Worm (Caenorhabditis elegans) whole organism, mixed stage, embryonic: Measurements from ENCODE around the gene srg-3.

Experiments
- M03D4.4 ChIP-seq: sonication (generic microtip); optimal IDR thresholded peaks from 2 replicates; lab custom pipeline; 2017; ENCODE audit warnings: mild to moderate bottlenecking, missing genetic modification characterization, missing compliant biosample characterization
- ceh-43 ChIP-seq: fragments of 200-800 bp; sonication (Bioruptor generic); optimal IDR thresholded peaks from 2 replicates; lab custom pipeline; 2018; ENCODE audit warnings: mild to moderate bottlenecking, missing genetic modification characterization, moderate library complexity, missing compliant biosample characterization
- ceh-83 ChIP-seq: fragments of 200-800 bp; sonication (Bioruptor generic); optimal IDR thresholded peaks from 2 replicates; lab custom pipeline; 2018; ENCODE audit warnings: mild to moderate bottlenecking, missing genetic modification characterization, missing compliant biosample characterization
- ces-1 ChIP-seq: fragments of 150-350 bp; optimal IDR thresholded peaks from 2 replicates; lab custom pipeline; 2014; ENCODE audit warnings: missing biosample characterization, missing genetic modification reagents, missing genetic modification characterization
- cnd-1 ChIP-seq: fragments of 200-800 bp; sonication (Bioruptor generic); optimal IDR thresholded peaks from 2 replicates; lab custom pipeline; 2018; ENCODE audit warnings: mild to moderate bottlenecking, missing genetic modification characterization, missing compliant biosample characterization
- elt-1 ChIP-seq: sonication (generic microtip); optimal IDR thresholded peaks from 2 replicates; lab custom pipeline; 2017; ENCODE audit warnings: missing genetic modification characterization, mild to moderate bottlenecking, missing compliant biosample characterization, antibody characterized with exemption, moderate library complexity, borderline replicate concordance; ENCODE audit not compliant: insufficient read depth
- elt-3 ChIP-seq: fragments of 150-350 bp; optimal IDR thresholded peaks from 2 replicates; lab custom pipeline; 2014; ENCODE audit warnings: missing biosample characterization, missing genetic modification characterization
- hlh-1 ChIP-seq: fragments of 150-350 bp; optimal IDR thresholded peaks from 2 replicates; lab custom pipeline; 2014; ENCODE audit warnings: missing biosample characterization, missing genetic modification reagents, missing genetic modification characterization
- lin-13 ChIP-seq: fragments of 150-350 bp; optimal IDR thresholded peaks from 2 replicates; lab custom pipeline; 2014; ENCODE audit warnings: missing biosample characterization, missing genetic modification characterization
- lin-32 ChIP-seq: fragments of 200-800 bp; sonication (Bioruptor generic); optimal IDR thresholded peaks from 2 replicates; lab custom pipeline; 2018; ENCODE audit warnings: mild to moderate bottlenecking, missing genetic modification characterization, missing compliant biosample characterization
- lsy-2 ChIP-seq: fragments of 150-350 bp; optimal IDR thresholded peaks from 2 replicates; lab custom pipeline; 2014; ENCODE audit warnings: missing biosample characterization, missing genetic modification characterization
- mab-5 ChIP-seq: fragments of 150-350 bp; optimal IDR thresholded peaks from 2 replicates; lab custom pipeline; 2014; ENCODE audit warnings: missing biosample characterization, missing genetic modification characterization
- mep-1 ChIP-seq: fragments of 150-350 bp; optimal IDR thresholded peaks from 2 replicates; lab custom pipeline; 2017; ENCODE audit warnings: missing biosample characterization, missing genetic modification reagents, missing genetic modification characterization, inconsistent platforms
- nhr-12 ChIP-seq: fragments of 150-350 bp; optimal IDR thresholded peaks from 2 replicates; lab custom pipeline; 2014; ENCODE audit warnings: missing biosample characterization, missing genetic modification characterization
- nhr-2 ChIP-seq: fragments of 150-350 bp; optimal IDR thresholded peaks from 2 replicates; lab custom pipeline; 2014; ENCODE audit warnings: missing biosample characterization, missing genetic modification characterization
- nhr-237 ChIP-seq: fragments of 150-350 bp; optimal IDR thresholded peaks from 2 replicates; lab custom pipeline; 2014; ENCODE audit warnings: missing biosample characterization, missing genetic modification characterization
- nhr-28 ChIP-seq: fragments of 150-350 bp; optimal IDR thresholded peaks from 2 replicates; lab custom pipeline; 2014; ENCODE audit warnings: missing biosample characterization, missing genetic modification characterization
- nhr-76 ChIP-seq: sonication (generic microtip); optimal IDR thresholded peaks from 2 replicates; lab custom pipeline; 2017; ENCODE audit warnings: missing biosample characterization, missing genetic modification characterization
- pha-4 ChIP-seq: fragments of 150-350 bp; optimal IDR thresholded peaks from 2 replicates; lab custom pipeline; 2018; ENCODE audit warnings: missing biosample characterization, missing genetic modification reagents, missing genetic modification characterization
- sem-2 ChIP-seq: fragments of 200-800 bp; sonication (Bioruptor generic); optimal IDR thresholded peaks from 2 replicates; lab custom pipeline; 2018; ENCODE audit warnings: mild to moderate bottlenecking, missing genetic modification characterization, missing compliant biosample characterization
- snpc-4 ChIP-seq: fragments of 150-350 bp; optimal IDR thresholded peaks from 2 replicates; lab custom pipeline; 2014; ENCODE audit warnings: missing biosample characterization, missing genetic modification characterization
- sptf-1 ChIP-seq: sonication (generic microtip); optimal IDR thresholded peaks from 2 replicates; lab custom pipeline; 2017; ENCODE audit warnings: mild to moderate bottlenecking, missing genetic modification characterization, moderate library complexity, missing compliant biosample characterization
- unc-39 ChIP-seq: fragments of 150-350 bp; optimal IDR thresholded peaks from 2 replicates; lab custom pipeline; 2014; ENCODE audit warnings: missing biosample characterization, missing genetic modification characterization
- zip-8 ChIP-seq: fragments of 150-350 bp; optimal IDR thresholded peaks from 2 replicates; lab custom pipeline; 2014; ENCODE audit warnings: missing biosample characterization, missing genetic modification characterization
- ztf-11 ChIP-seq: fragments of 150-350 bp; optimal IDR thresholded peaks from 2 replicates; lab custom pipeline; 2014; ENCODE audit warnings: missing biosample characterization, missing genetic modification characterization

srg-3 gene

ce11 chrIII:6240528-6240927 lies 29.6 kb downstream of the srg-3 start, which contains the start of gene T12A2.3:
Gene T12A2.3, plus strand, starts transcription at chrIII:6240828.
- TF ChIP-seq elt-1 (tag; lab: Kevin White, UChicago) (no peak), lin-32 (GFP tag; lab: Kevin White, UChicago) (no peak), ceh-83 (GFP tag; lab: Kevin White, UChicago) (no peak), unc-39 (no peak)

DNA sequence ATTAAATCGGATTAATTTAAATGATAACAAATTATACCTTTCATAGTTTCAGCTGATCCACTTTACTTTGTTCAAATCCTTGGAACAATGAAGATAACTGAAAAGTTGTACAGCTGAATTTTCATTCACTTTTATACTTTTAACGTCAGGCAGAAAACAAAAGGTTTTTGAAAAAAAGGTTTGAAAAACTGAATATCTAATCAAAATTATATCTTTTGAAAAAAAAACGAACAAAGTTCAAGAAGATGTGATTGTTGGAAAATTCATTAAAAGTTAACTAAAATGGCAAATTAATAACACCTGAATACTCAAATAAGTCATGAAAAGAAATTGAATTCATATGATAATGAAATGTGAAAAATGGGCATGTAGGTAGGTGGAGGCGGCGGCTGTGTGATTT lies 33.5 kb downstream of the srg-3 start, which contains the start of gene T12A2.21:
Gene T12A2.21, minus strand, starts transcription at position 101 of the 400 bp plus-strand sequence.
- TF ChIP-seq snpc-4 (tag; lab: Kevin White, UChicago): no peak
- no peak for TF ChIP-seq ceh-83 (GFP tag; lab: Kevin White, UChicago)
- no peak for TF ChIP-seq cnd-1 (tag; lab: Kevin White, UChicago)
- TF ChIP-seq ceh-43 (GFP tag; lab: Kevin White, UChicago): no peak
- no peak for TF ChIP-seq ztf-11 (tag; lab: Kevin White, UChicago)
- TF ChIP-seq nhr-237 (tag; lab: Kevin White, UChicago): no peak
- no peak for TF ChIP-seq lin-32 (GFP tag; lab: Kevin White, UChicago)
- no peak for TF ChIP-seq mab-5
- TF ChIP-seq lin-13 (tag; lab: Kevin White, UChicago): no peak
- TF ChIP-seq mep-1 (tag; lab: Kevin White, UChicago): no peak
- TF ChIP-seq sptf-1 (tag; lab: Kevin White, UChicago): no peak
- TF ChIP-seq hlh-1 (tag; lab: Kevin White, UChicago): no peak
- TF ChIP-seq nhr-12 (tag; lab: Kevin White, UChicago): no peak
- no peak for TF ChIP-seq nhr-28
- no peak for TF ChIP-seq lsy-2

- TF ChIP-seq elt-3 (tag; lab: Kevin White, UChicago): peak; percentile 60
- TF ChIP-seq lin-13 (tag; lab: Kevin White, UChicago): no peak
- no peak for TF ChIP-seq hlh-1 (tag; lab: Kevin White, UChicago)
- no peak for TF ChIP-seq sptf-1 (tag; lab: Kevin White, UChicago)
- TF ChIP-seq, all 35 proteins: peak for 1
These were observed 38.3 kb downstream of the srg-3 start for ce11 chrIII:6231880-6232279.

DNA sequence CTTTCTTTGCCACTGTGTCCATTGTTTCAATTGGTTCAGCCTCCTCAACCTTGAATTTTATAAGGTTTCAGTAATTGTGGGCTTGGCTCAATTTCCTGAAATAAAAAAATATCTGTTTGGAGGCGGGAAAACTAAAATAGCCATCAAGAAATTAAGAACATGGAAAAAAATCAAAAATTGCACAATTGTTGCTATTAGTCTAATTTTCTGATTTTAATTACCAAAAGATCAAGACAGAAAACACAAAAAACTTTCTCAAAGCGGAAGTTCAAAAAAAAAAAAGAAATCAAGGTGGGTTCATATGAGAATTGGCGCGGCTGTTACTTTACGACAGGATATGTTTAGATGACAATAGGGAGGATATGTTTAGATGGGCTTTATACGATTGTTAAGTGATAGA lies 39.3 kb downstream of the srg-3 start, which contains the start of gene esyt-2:
Gene esyt-2, minus strand, starts transcription at position 101 of the 400 bp plus-strand sequence.
- no peak for TF ChIP-seq pha-4 (tag; lab: Kevin White, UChicago)
- TF ChIP-seq ces-1 (GFP tag; lab: Kevin White, UChicago): no peak
- TF ChIP-seq zip-8: no peak
- TF ChIP-seq ceh-83 (GFP tag; lab: Kevin White, UChicago): no peak

- TF ChIP-seq M03D4.4 (tag; lab: Kevin White, UChicago) (no peak), sem-2 (GFP tag; lab: Kevin White, UChicago) (no peak), lsy-2 (no peak), nhr-2 (tag; lab: Kevin White, UChicago) (no peak), nhr-76 (tag; lab: Kevin White, UChicago) (no peak), ceh-83 (GFP tag; lab: Kevin White, UChicago) (no peak), lin-32 (GFP tag; lab: Kevin White, UChicago) (no peak)
These were observed 48.8 kb downstream of the srg-3 start for ce11 chrIII:6221403-6221802.
